Fruit fly (Drosophila melanogaster) whole organism, larva: ENCODE results near the gene CG15144.

Experiments
- noc ChIP-seq: fragments of 200-800 bp; sonication (Bioruptor generic); optimal IDR thresholded peaks from 3 replicates; lab custom pipeline; 2019; ENCODE audit warnings: missing biosample characterization, mild to moderate bottlenecking, missing genetic modification characterization, moderate library complexity

The CG15144 gene

dm6 chr2L:17514090-17514715 is 14.7 kb downstream of the CG15144 start:
- TF ChIP-seq noc (tag; lab: Kevin White, UChicago) = peak; percentile 32

dm6 chr2L:17500946-17501451 is 27.9 kb downstream of the CG15144 start, which contains the start of the genes mEFTs and Dhc36C:
Gene mEFTs (minus strand): TSS chr2L:17501106.
Gene Dhc36C (plus strand): TSS chr2L:17501401.
- no peak for TF ChIP-seq noc (tag; lab: Kevin White, UChicago)

dm6 chr2L:17498721-17499120 is 30.2 kb downstream of the CG15144 start, which contains the start of gene CG15142:
Gene CG15142 (minus strand): TSS chr2L:17498821.
- TF ChIP-seq noc (tag; lab: Kevin White, UChicago) = no peak

dm6 chr2L:17497108-17497507 is 31.8 kb downstream of the CG15144 start, which contains the start of gene qua:
Gene qua (minus strand): TSS chr2L:17497208.
- no peak for TF ChIP-seq noc (tag; lab: Kevin White, UChicago)

- TF ChIP-seq noc (tag; lab: Kevin White, UChicago) = no peak
Observed at dm6 chr2L:17495759-17496158, 33.2 kb downstream of the CG15144 start.

- no peak for TF ChIP-seq noc (tag; lab: Kevin White, UChicago)
Observed at dm6 chr2L:17492680-17493079, 36.2 kb downstream of the CG15144 start.

- TF ChIP-seq noc (tag; lab: Kevin White, UChicago) = no peak
Observed at dm6 chr2L:17486264-17486663, 42.7 kb downstream of the CG15144 start, which contains the start of gene CG43220. Gene CG43220 (plus strand): TSS chr2L:17486564.

dm6 chr2L:17485457-17485856 is 43.5 kb downstream of the CG15144 start, which contains the start of the genes CG43221 and CG43645:
Gene CG43221 (plus strand): TSS chr2L:17485757.
Gene CG43645 (plus strand): TSS chr2L:17485757.
- no peak for TF ChIP-seq noc (tag; lab: Kevin White, UChicago)

dm6 chr2L:17484174-17484573 is 44.7 kb downstream of the CG15144 start, which contains the start of the genes GCS2beta and CG5131:
Gene GCS2beta (minus strand): TSS chr2L:17484307.
Gene CG5131 (plus strand): TSS chr2L:17484501.
- TF ChIP-seq noc (tag; lab: Kevin White, UChicago) = peak; percentile 90

- peak; percentile 96 for TF ChIP-seq noc (tag; lab: Kevin White, UChicago)
Observed at dm6 chr2L:17480943-17481580, 47.9 kb downstream of the CG15144 start, which contains the start of the genes fws and Lamtor3. Gene fws (minus strand): TSS chr2L:17481029. Gene Lamtor3 (plus strand): TSS chr2L:17481231.

dm6 chr2L:17477710-17478109 is 51.2 kb downstream of the CG15144 start, which contains the start of gene cass:
Gene cass (minus strand): TSS chr2L:17477888.
- TF ChIP-seq noc (tag; lab: Kevin White, UChicago) = no peak
